Fruit fly (Drosophila melanogaster) whole organism, wandering third instar larva: ENCODE data around the gene wake.

Experiments
- Hr78 ChIP-seq: fragments of >200 bp; optimal IDR thresholded peaks from 2 replicates; lab custom pipeline; 2017; ENCODE audit warnings: missing biosample characterization, missing genetic modification characterization
- Sp1 ChIP-seq: fragments of 200-800 bp; sonication (Bioruptor generic); optimal IDR thresholded peaks from 3 replicates; lab custom pipeline; 2019; ENCODE audit warnings: missing biosample characterization, mild to moderate bottlenecking, missing genetic modification characterization, moderate library complexity
- dmrt93B ChIP-seq: fragments of 200-800 bp; sonication (Bioruptor generic); optimal IDR thresholded peaks from 2 replicates; lab custom pipeline; 2018; ENCODE audit warnings: missing biosample characterization, mild to moderate bottlenecking, missing genetic modification characterization
- fru ChIP-seq: fragments of 200-800 bp; sonication (Bioruptor generic); optimal IDR thresholded peaks from 3 replicates; lab custom pipeline; 2016; ENCODE audit warnings: missing biosample characterization, mild to moderate bottlenecking, missing genetic modification characterization
- h ChIP-seq: fragments of 200-800 bp; sonication (Bioruptor generic); optimal IDR thresholded peaks from 3 replicates; lab custom pipeline; 2016; ENCODE audit warnings: missing biosample characterization, mild to moderate bottlenecking, missing genetic modification characterization
- psq ChIP-seq: fragments of 200-800 bp; sonication (Bioruptor generic); optimal IDR thresholded peaks from 3 replicates; lab custom pipeline; 2017; ENCODE audit warnings: missing biosample characterization, mild to moderate bottlenecking, missing genetic modification characterization, moderate library complexity
- rgr ChIP-seq: fragments of 200-800 bp; sonication (Bioruptor generic); optimal IDR thresholded peaks from 3 replicates; lab custom pipeline; 2016; ENCODE audit warnings: missing biosample characterization, mild to moderate bottlenecking, missing genetic modification characterization

dm6 chr3R:22649859-22650258, 10.3 kb downstream of the wake start:
- TF ChIP-seq rgr (GFP tag; lab: Kevin White, UChicago) (no peak), h (GFP tag; lab: Kevin White, UChicago) (no peak), psq (GFP tag; lab: Kevin White, UChicago) (no peak), dmrt93B (no peak), Hr78 (GFP tag; lab: Kevin White, UChicago) (no peak), Sp1 (GFP tag; lab: Kevin White, UChicago) (no peak), fru (no peak)
